Worm (Caenorhabditis elegans) whole organism, L1 larva: Measurements from ENCODE around the gene srlf-31.
A peak's percentile ranks its signal among the peaks of the same experiment; 100 is the strongest.

Experiments used
- F16B12.6 ChIP-seq: fragments of 150-350 bp; optimal IDR thresholded peaks from 2 replicates; lab custom pipeline; 2014; ENCODE audit warnings: missing biosample characterization, missing genetic modification characterization
- Y116A8C.19 ChIP-seq: sonication (generic microtip); optimal IDR thresholded peaks from 2 replicates; lab custom pipeline; 2016; ENCODE audit warnings: missing compliant biosample characterization, missing genetic modification characterization, borderline replicate concordance
- aha-1 ChIP-seq: fragments of 150-350 bp; optimal IDR thresholded peaks from 2 replicates; lab custom pipeline; 2014; ENCODE audit warnings: missing biosample characterization, missing genetic modification characterization
- alr-1 ChIP-seq: fragments of 200-800 bp; sonication (Bioruptor generic); optimal IDR thresholded peaks from 2 replicates; lab custom pipeline; 2018; ENCODE audit warnings: borderline replicate concordance, mild to moderate bottlenecking, missing genetic modification characterization, missing compliant biosample characterization
- aly-2 ChIP-seq: fragments of 150-350 bp; optimal IDR thresholded peaks from 2 replicates; lab custom pipeline; 2014; ENCODE audit warnings: missing biosample characterization, missing genetic modification characterization
- ceh-63 ChIP-seq: fragments of 200-800 bp; sonication (Bioruptor generic); optimal IDR thresholded peaks from 2 replicates; lab custom pipeline; 2018; ENCODE audit warnings: mild to moderate bottlenecking, missing genetic modification characterization, missing compliant biosample characterization
- ceh-90 ChIP-seq: sonication (generic microtip); optimal IDR thresholded peaks from 2 replicates; lab custom pipeline; 2016; ENCODE audit warnings: missing genetic modification characterization, missing compliant biosample characterization
- efl-1 ChIP-seq, 4 experiments: fragments of 150-350 bp; optimal IDR thresholded peaks in 3 of 4; peaks in 1 of 4; 1 replicate in 1 of 4; 2 replicates in 3 of 4; lab custom pipeline; 2014; ENCODE audit warnings: missing biosample characterization in 2 of 4, missing genetic modification characterization in 2 of 4, missing genetic modification reagents in 2 of 4
- efl-3 ChIP-seq: fragments of 200-800 bp; sonication (Bioruptor generic); optimal IDR thresholded peaks from 2 replicates; lab custom pipeline; 2018; ENCODE audit warnings: mild to moderate bottlenecking, missing genetic modification characterization, missing compliant biosample characterization
- elt-2 ChIP-seq: sonication (generic microtip); optimal IDR thresholded peaks from 2 replicates; lab custom pipeline; 2016; ENCODE audit warnings: missing genetic modification characterization, mild to moderate bottlenecking, inconsistent platforms, missing compliant biosample characterization, missing genetic modification reagents
- elt-3 ChIP-seq, 6 experiments: fragments of 150-350 bp in 1 of 6; sonication (generic microtip); optimal IDR thresholded peaks; 2 replicates each; lab custom pipeline; 2017 to 2018; ENCODE audit warnings: missing biosample characterization in 6 of 6, missing genetic modification characterization in 6 of 6, inconsistent platforms in 1 of 6
- hlh-4 ChIP-seq: sonication (generic microtip); optimal IDR thresholded peaks from 2 replicates; lab custom pipeline; 2016; ENCODE audit warnings: mild to moderate bottlenecking, missing genetic modification characterization, missing compliant biosample characterization
- isw-1 ChIP-seq: fragments of 200-800 bp; sonication (Bioruptor generic); IDR thresholded peaks from 2 replicates; pipeline ENCODE4 v1.3.6; 2022; ENCODE audit warnings: missing genetic modification characterization, missing compliant biosample characterization
- lin-13 ChIP-seq: fragments of 150-350 bp; optimal IDR thresholded peaks from 2 replicates; lab custom pipeline; 2014; ENCODE audit warnings: missing biosample characterization, missing genetic modification reagents, missing genetic modification characterization
- lin-14 ChIP-seq: fragments of 200-800 bp; sonication (Bioruptor generic); optimal IDR thresholded peaks from 2 replicates; lab custom pipeline; 2018; ENCODE audit warnings: mild to moderate bottlenecking, missing genetic modification characterization, moderate library complexity, missing compliant biosample characterization
- lin-15B ChIP-seq: fragments of 150-350 bp; sonication (generic microtip); optimal IDR thresholded peaks from 3 replicates; lab custom pipeline; 2014; ENCODE audit warnings: missing biosample characterization, missing genetic modification characterization
- lin-35 ChIP-seq, 2 experiments: fragments of 150-350 bp; optimal IDR thresholded peaks; 2 replicates each; lab custom pipeline; 2014; ENCODE audit warnings: missing biosample characterization in 2 of 2, missing genetic modification characterization in 2 of 2, missing genetic modification reagents in 2 of 2
- lir-3 ChIP-seq: sonication (generic microtip); optimal IDR thresholded peaks from 2 replicates; lab custom pipeline; 2016; ENCODE audit warnings: mild to moderate bottlenecking, missing genetic modification characterization, moderate library complexity, missing compliant biosample characterization; ENCODE audit not compliant: poor library complexity
- lsy-2 ChIP-seq, 2 experiments: fragments of 150-350 bp; optimal IDR thresholded peaks; 2 replicates each; lab custom pipeline; 2014; ENCODE audit warnings: missing biosample characterization in 2 of 2, missing genetic modification characterization in 2 of 2
- mdl-1 ChIP-seq, 2 experiments: fragments of 150-350 bp; optimal IDR thresholded peaks; 2 replicates each; lab custom pipeline; 2014 to 2017; ENCODE audit warnings: missing biosample characterization in 2 of 2, missing genetic modification characterization in 2 of 2, inconsistent platforms in 1 of 2
- mep-1 ChIP-seq: fragments of 150-350 bp; optimal IDR thresholded peaks from 2 replicates; lab custom pipeline; 2014; ENCODE audit warnings: missing biosample characterization, missing genetic modification characterization
- nhr-12 ChIP-seq: sonication (generic microtip); optimal IDR thresholded peaks from 2 replicates; lab custom pipeline; 2017; ENCODE audit warnings: missing biosample characterization, missing genetic modification characterization
- nhr-20 ChIP-seq: sonication (generic microtip); optimal IDR thresholded peaks from 2 replicates; lab custom pipeline; 2016; ENCODE audit warnings: mild to moderate bottlenecking, missing genetic modification characterization, missing compliant biosample characterization
- nhr-237 ChIP-seq: fragments of 150-350 bp; optimal IDR thresholded peaks from 2 replicates; lab custom pipeline; 2014; ENCODE audit warnings: missing biosample characterization, missing genetic modification characterization
- nhr-28 ChIP-seq: fragments of 150-350 bp; optimal IDR thresholded peaks from 2 replicates; lab custom pipeline; 2014; ENCODE audit warnings: missing biosample characterization, missing genetic modification characterization
- nhr-47 ChIP-seq: sonication (generic microtip); optimal IDR thresholded peaks from 2 replicates; lab custom pipeline; 2016; ENCODE audit warnings: mild to moderate bottlenecking, missing genetic modification characterization, moderate library complexity, missing compliant biosample characterization
- nhr-71 ChIP-seq: sonication (generic microtip); optimal IDR thresholded peaks from 2 replicates; lab custom pipeline; 2016; ENCODE audit warnings: mild to moderate bottlenecking, missing genetic modification characterization, moderate library complexity, missing compliant biosample characterization
- nhr-76 ChIP-seq: sonication (generic microtip); optimal IDR thresholded peaks from 2 replicates; lab custom pipeline; 2017; ENCODE audit warnings: missing biosample characterization, missing genetic modification characterization
- rnt-1 ChIP-seq: sonication (generic microtip); optimal IDR thresholded peaks from 2 replicates; lab custom pipeline; 2016; ENCODE audit warnings: mild to moderate bottlenecking, missing genetic modification characterization, moderate library complexity, missing compliant biosample characterization
- snpc-4 ChIP-seq: fragments of 150-350 bp; optimal IDR thresholded peaks from 2 replicates; lab custom pipeline; 2014; ENCODE audit warnings: missing biosample characterization, missing genetic modification characterization
- sox-4 ChIP-seq: sonication (generic microtip); optimal IDR thresholded peaks from 2 replicates; lab custom pipeline; 2016; ENCODE audit warnings: missing genetic modification characterization, missing compliant biosample characterization
- sptf-1 ChIP-seq: fragments of 150-350 bp; optimal IDR thresholded peaks from 2 replicates; lab custom pipeline; 2014; ENCODE audit warnings: missing biosample characterization, missing genetic modification characterization
- tlp-1 ChIP-seq: fragments of 150-350 bp; optimal IDR thresholded peaks from 2 replicates; lab custom pipeline; 2014; ENCODE audit warnings: missing biosample characterization, missing genetic modification characterization

The srlf-31 gene

DNA sequence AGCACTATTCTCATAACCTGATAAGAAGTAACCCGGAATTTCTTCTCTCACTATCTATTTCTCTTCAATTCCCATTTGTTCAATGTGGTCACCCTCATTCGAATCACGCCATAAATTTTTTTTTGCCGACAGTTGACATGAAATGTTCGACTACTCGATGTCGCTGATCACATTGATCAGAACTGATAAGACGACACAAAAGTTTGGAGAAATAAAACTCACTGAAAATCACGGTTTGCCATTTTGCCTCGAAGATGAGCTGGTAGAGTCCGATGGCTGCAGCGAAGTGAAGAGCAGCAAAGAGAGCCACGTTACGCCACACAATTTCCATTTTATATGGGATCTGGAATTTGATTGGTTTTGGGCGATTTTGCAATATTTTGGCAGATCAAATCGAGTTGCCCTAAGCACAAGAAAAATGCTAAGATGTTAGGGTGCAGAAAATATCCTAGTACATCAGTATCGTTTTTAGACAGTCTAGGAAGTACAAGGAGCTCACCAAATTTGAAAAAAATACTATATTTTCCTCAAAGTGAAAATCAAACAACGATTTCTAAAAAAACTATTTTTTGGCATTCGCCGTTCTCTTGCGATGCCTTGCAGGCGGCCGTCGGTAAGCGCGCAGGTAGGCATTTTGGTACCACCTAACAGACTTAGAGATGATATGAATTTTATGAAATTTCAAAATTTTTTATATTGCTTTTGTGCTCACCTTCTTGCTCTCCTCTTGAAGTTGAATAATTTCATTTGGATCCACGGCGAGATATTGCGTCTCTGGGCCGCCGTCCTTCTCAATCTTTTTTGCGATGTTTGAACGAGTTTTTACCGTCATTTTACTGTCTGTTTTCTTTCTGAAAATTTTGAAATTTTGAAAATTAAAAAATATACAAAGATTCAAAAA lies 7.9 kb downstream of the srlf-31 start, which contains the start of gene fat-6 (continued):
- peak in 1 of 2 experiments; percentile 24 for TF ChIP-seq lin-35 (GFP tag; optimal IDR thresholded peaks at IDR 0.05; lab: Kevin White, UChicago)
- TF ChIP-seq sptf-1 (tag; lab: Kevin White, UChicago) = no peak
- TF ChIP-seq lin-13 (GFP tag; lab: Kevin White, UChicago) = no peak
- TF ChIP-seq aly-2 = no peak
- peak; percentile 2 for TF ChIP-seq nhr-47 (tag; lab: Kevin White, UChicago)
- TF ChIP-seq nhr-76 (tag; lab: Kevin White, UChicago) = no peak
- TF ChIP-seq lir-3 (tag; lab: Kevin White, UChicago) = no peak
- TF ChIP-seq tlp-1 (tag; lab: Kevin White, UChicago) = peak; percentile 24
- peak; percentile 32 for TF ChIP-seq nhr-20 (tag; lab: Kevin White, UChicago)
- no peak for TF ChIP-seq nhr-237 (tag; lab: Kevin White, UChicago)
- TF ChIP-seq elt-2 (tag; lab: Kevin White, UChicago) = peak; percentile 49
- TF ChIP-seq elt-3 (tag; optimal IDR thresholded peaks at IDR 0.05; lab: Kevin White, UChicago) = peak in 3 of 6 experiments; percentile 59 to 60 (median 59)
- TF ChIP-seq mdl-1 (tag; optimal IDR thresholded peaks at IDR 0.05; lab: Kevin White, UChicago) = peak in 1 of 2 experiments; percentile 21
- peak; percentile 58 for TF ChIP-seq lin-14 (GFP tag; lab: Kevin White, UChicago)
- no peak for TF ChIP-seq rnt-1 (tag; lab: Kevin White, UChicago)
- TF ChIP-seq isw-1 (GFP tag; lab: Robert Waterston, UW) = no peak
- TF ChIP-seq nhr-28 = no peak
- no peak for TF ChIP-seq ceh-90 (tag; lab: Kevin White, UChicago)
- no peak for TF ChIP-seq Y116A8C.19

DNA sequence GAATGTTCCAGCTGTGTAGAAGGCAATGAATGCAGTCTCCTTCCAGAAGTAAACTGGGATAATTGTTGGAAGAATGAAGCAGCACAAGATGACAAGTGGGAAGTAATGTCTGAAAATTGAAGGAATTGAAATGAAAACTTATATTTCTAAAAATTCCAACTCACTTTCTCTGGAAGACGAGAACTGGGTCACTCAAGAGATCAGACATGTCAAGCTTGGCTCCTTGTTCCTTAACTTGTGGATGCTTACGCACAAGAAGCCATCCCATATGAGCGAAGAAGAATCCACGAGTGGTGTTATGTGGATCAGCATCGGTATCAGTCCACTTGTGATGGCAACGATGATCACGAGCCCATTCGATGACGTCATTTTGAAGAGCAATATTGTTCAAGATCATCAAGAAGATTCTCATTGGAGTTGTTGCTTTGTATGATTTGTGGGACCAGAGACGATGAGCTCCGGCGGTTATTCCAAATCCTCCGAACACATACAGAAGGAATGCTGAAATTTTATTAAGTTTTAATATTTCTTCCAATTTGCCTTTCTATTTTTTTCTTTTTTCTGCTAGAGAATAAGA lies 8.6 kb downstream of the srlf-31 start:
- TF ChIP-seq lin-15B (tag; lab: Kevin White, UChicago) = no peak
- no peak for TF ChIP-seq efl-1 (optimal IDR thresholded peaks at IDR 0.05; lab: Kevin White, UChicago)
- peak in 1 of 2 experiments; percentile 84 for TF ChIP-seq efl-1 (GFP tag; optimal IDR thresholded peaks at IDR 0.05 in 1 of 2; lab: Kevin White, UChicago)

DNA sequence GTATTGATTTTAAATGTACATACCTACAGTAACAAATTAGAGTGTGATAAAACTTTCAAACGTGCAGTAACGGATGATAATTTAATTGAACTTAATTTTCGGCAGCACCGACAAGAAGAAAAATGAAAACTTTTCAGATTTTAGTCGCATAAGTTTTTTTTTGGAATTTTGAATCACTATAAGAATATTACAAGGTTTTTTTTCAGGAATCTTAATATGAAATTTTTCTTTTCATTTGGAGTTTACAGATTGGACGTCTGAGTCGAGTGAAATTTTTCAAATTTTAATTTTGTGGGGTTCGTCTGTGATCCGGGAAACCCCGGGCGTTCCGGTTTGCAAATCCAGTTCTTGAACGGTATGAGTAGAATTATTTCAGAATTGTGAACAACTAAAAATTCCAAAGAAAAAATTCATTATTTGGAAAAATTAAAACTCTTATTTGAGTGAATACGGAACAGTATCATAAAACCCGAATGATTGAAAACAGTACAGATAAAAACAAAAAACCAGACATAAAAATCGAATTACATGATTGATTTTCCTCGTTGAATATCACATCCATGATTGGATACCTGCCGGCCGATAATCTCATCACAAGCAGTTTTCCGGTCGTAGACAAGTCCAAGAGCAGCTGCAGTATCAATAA lies 9.6 kb downstream of the srlf-31 start:
- TF ChIP-seq aha-1 (tag; lab: Kevin White, UChicago) (no peak), snpc-4 (no peak), nhr-237 (tag; lab: Kevin White, UChicago) (no peak), lin-14 (GFP tag; lab: Kevin White, UChicago) (no peak), ceh-63 (GFP tag; lab: Kevin White, UChicago) (no peak), sox-4 (tag; lab: Kevin White, UChicago) (no peak), F16B12.6 (tag; lab: Kevin White, UChicago) (no peak), lsy-2 (tag; optimal IDR thresholded peaks at IDR 0.05; lab: Kevin White, UChicago) (no peak), alr-1 (tag; lab: Kevin White, UChicago) (no peak), lin-13 (GFP tag; lab: Kevin White, UChicago) (no peak), lin-35 (GFP tag; optimal IDR thresholded peaks at IDR 0.05; lab: Kevin White, UChicago) (peak in 1 of 2 experiments; percentile 13), efl-3 (no peak), nhr-12 (no peak), mep-1 (tag; lab: Kevin White, UChicago) (no peak), hlh-4 (tag; lab: Kevin White, UChicago) (no peak), efl-1 (optimal IDR thresholded peaks at IDR 0.05; lab: Kevin White, UChicago) (no peak), efl-1 (GFP tag; optimal IDR thresholded peaks at IDR 0.05 in 1 of 2; lab: Kevin White, UChicago) (peak in 1 of 2 experiments; percentile 55), elt-2 (tag; lab: Kevin White, UChicago) (peak; percentile 46), aly-2 (no peak), nhr-71 (tag; lab: Kevin White, UChicago) (peak; percentile 26)
